Worm (Caenorhabditis elegans) whole organism, L3 larva: ENCODE data around the gene T24H10.1.

Experiments
- R02D3.7 ChIP-seq: fragments of 150-350 bp; optimal IDR thresholded peaks from 2 replicates; lab custom pipeline; 2014; ENCODE audit warnings: missing biosample characterization, missing genetic modification characterization
- ZK546.5 ChIP-seq: sonication (generic microtip); optimal IDR thresholded peaks from 2 replicates; lab custom pipeline; 2017; ENCODE audit warnings: missing biosample characterization, missing genetic modification characterization
- aly-2 ChIP-seq: fragments of 150-350 bp; optimal IDR thresholded peaks from 2 replicates; lab custom pipeline; 2014; ENCODE audit warnings: missing biosample characterization, missing genetic modification characterization
- ama-1 ChIP-seq: fragments of 150-350 bp; optimal IDR thresholded peaks from 2 replicates; lab custom pipeline; 2018
- ceh-16 ChIP-seq: sonication (generic microtip); optimal IDR thresholded peaks from 2 replicates; lab custom pipeline; 2017; ENCODE audit warnings: missing biosample characterization, missing genetic modification characterization
- ceh-28 ChIP-seq: fragments of 150-350 bp; optimal IDR thresholded peaks from 2 replicates; lab custom pipeline; 2014; ENCODE audit warnings: missing biosample characterization, missing genetic modification reagents, missing genetic modification characterization
- ceh-82 ChIP-seq: fragments of 150-350 bp; optimal IDR thresholded peaks from 2 replicates; lab custom pipeline; 2014; ENCODE audit warnings: missing biosample characterization, missing genetic modification characterization
- ceh-9 ChIP-seq: sonication (generic microtip); optimal IDR thresholded peaks from 2 replicates; lab custom pipeline; 2018; ENCODE audit warnings: missing biosample characterization, missing genetic modification characterization
- daf-12 ChIP-seq: fragments of 150-350 bp; optimal IDR thresholded peaks from 2 replicates; lab custom pipeline; 2014; ENCODE audit warnings: missing biosample characterization, missing genetic modification reagents, missing genetic modification characterization
- egl-27 ChIP-seq: sonication (generic microtip); optimal IDR thresholded peaks from 4 replicates; lab custom pipeline; 2017; ENCODE audit warnings: missing biosample characterization, missing genetic modification reagents, missing genetic modification characterization
- egl-5 ChIP-seq: fragments of 150-350 bp; optimal IDR thresholded peaks from 2 replicates; lab custom pipeline; 2017; ENCODE audit warnings: missing biosample characterization, missing genetic modification reagents, missing genetic modification characterization, inconsistent platforms
- elt-1 ChIP-seq: fragments of 150-350 bp; optimal IDR thresholded peaks from 2 replicates; lab custom pipeline; 2014; ENCODE audit warnings: missing biosample characterization, missing genetic modification characterization
- elt-2 ChIP-seq: sonication (generic microtip); optimal IDR thresholded peaks from 2 replicates; lab custom pipeline; 2016; ENCODE audit warnings: missing genetic modification reagents, mild to moderate bottlenecking, missing genetic modification characterization, missing compliant biosample characterization
- elt-3 ChIP-seq, 3 experiments: fragments of 150-350 bp in 1 of 3; sonication (generic microtip) in 2 of 3; optimal IDR thresholded peaks; 2 replicates in 2 of 3; 4 replicates in 1 of 3; lab custom pipeline; 2014 to 2017; ENCODE audit warnings: missing biosample characterization in 3 of 3, missing genetic modification characterization in 3 of 3
- eor-1 ChIP-seq, 2 experiments: fragments of 150-350 bp; optimal IDR thresholded peaks; 2 replicates each; lab custom pipeline; 2014 to 2018; ENCODE audit warnings: missing biosample characterization in 2 of 2, missing genetic modification characterization in 2 of 2
- fkh-10 ChIP-seq: sonication (generic microtip); optimal IDR thresholded peaks from 2 replicates; lab custom pipeline; 2017; ENCODE audit warnings: missing biosample characterization, missing genetic modification reagents, missing genetic modification characterization
- fkh-2 ChIP-seq: fragments of 150-350 bp; optimal IDR thresholded peaks from 2 replicates; lab custom pipeline; 2014; ENCODE audit warnings: missing biosample characterization, missing genetic modification reagents, missing genetic modification characterization
- fos-1 ChIP-seq: fragments of 150-350 bp; optimal IDR thresholded peaks from 2 replicates; lab custom pipeline; 2014; ENCODE audit warnings: missing biosample characterization, missing genetic modification characterization
- hmg-11 ChIP-seq: sonication (generic microtip); optimal IDR thresholded peaks from 2 replicates; lab custom pipeline; 2016; ENCODE audit warnings: missing genetic modification characterization, missing compliant biosample characterization
- jun-1 ChIP-seq: fragments of 150-350 bp; optimal IDR thresholded peaks from 2 replicates; lab custom pipeline; 2014; ENCODE audit warnings: missing biosample characterization, missing genetic modification reagents, missing genetic modification characterization
- lin-15B ChIP-seq: fragments of 150-350 bp; optimal IDR thresholded peaks from 2 replicates; lab custom pipeline; 2014; ENCODE audit warnings: missing biosample characterization, missing genetic modification characterization
- lin-39 ChIP-seq: fragments of 150-350 bp; optimal IDR thresholded peaks from 2 replicates; lab custom pipeline; 2018; ENCODE audit warnings: missing biosample characterization, missing genetic modification reagents, missing genetic modification characterization
- lsy-12 ChIP-seq: sonication (generic microtip); optimal IDR thresholded peaks from 2 replicates; lab custom pipeline; 2016; ENCODE audit warnings: mild to moderate bottlenecking, missing genetic modification characterization, missing compliant biosample characterization
- mdl-1 ChIP-seq: fragments of 150-350 bp; optimal IDR thresholded peaks from 2 replicates; lab custom pipeline; 2014; ENCODE audit warnings: missing biosample characterization, missing genetic modification characterization
- mml-1 ChIP-seq: fragments of 150-350 bp; sonication (generic microtip); optimal IDR thresholded peaks from 3 replicates; lab custom pipeline; 2014; ENCODE audit warnings: missing biosample characterization, missing genetic modification characterization
- nfya-1 ChIP-seq: sonication (generic microtip); optimal IDR thresholded peaks from 2 replicates; lab custom pipeline; 2017; ENCODE audit warnings: missing genetic modification characterization, mild to moderate bottlenecking, missing compliant biosample characterization, antibody characterized with exemption, moderate library complexity; ENCODE audit not compliant: insufficient read depth
- nhr-11 ChIP-seq: fragments of 150-350 bp; optimal IDR thresholded peaks from 2 replicates; lab custom pipeline; 2014; ENCODE audit warnings: missing biosample characterization, missing genetic modification characterization
- nhr-12 ChIP-seq: fragments of 150-350 bp; optimal IDR thresholded peaks from 2 replicates; lab custom pipeline; 2014; ENCODE audit warnings: missing biosample characterization, missing genetic modification characterization
- nhr-23 ChIP-seq: fragments of 150-350 bp; optimal IDR thresholded peaks from 2 replicates; lab custom pipeline; 2014; ENCODE audit warnings: missing biosample characterization, missing genetic modification reagents, missing genetic modification characterization
- nhr-237 ChIP-seq: fragments of 150-350 bp; optimal IDR thresholded peaks from 2 replicates; lab custom pipeline; 2014; ENCODE audit warnings: missing biosample characterization, missing genetic modification characterization
- nhr-25 ChIP-seq: sonication (generic microtip); optimal IDR thresholded peaks from 2 replicates; lab custom pipeline; 2017; ENCODE audit warnings: missing biosample characterization, missing genetic modification characterization
- nhr-28 ChIP-seq: fragments of 150-350 bp; optimal IDR thresholded peaks from 2 replicates; lab custom pipeline; 2014; ENCODE audit warnings: missing biosample characterization, missing genetic modification characterization
- nhr-43 ChIP-seq: sonication (generic microtip); optimal IDR thresholded peaks from 2 replicates; lab custom pipeline; 2016; ENCODE audit warnings: mild to moderate bottlenecking, missing genetic modification characterization, missing compliant biosample characterization; ENCODE audit not compliant: poor library complexity, severe bottlenecking
- nhr-67 ChIP-seq: fragments of 150-350 bp; optimal IDR thresholded peaks from 2 replicates; lab custom pipeline; 2014; ENCODE audit warnings: missing biosample characterization, missing genetic modification characterization
- nhr-76 ChIP-seq: fragments of 150-350 bp; sonication (generic microtip); optimal IDR thresholded peaks from 5 replicates; lab custom pipeline; 2014; ENCODE audit warnings: missing biosample characterization, missing genetic modification characterization
- nhr-77 ChIP-seq: fragments of 150-350 bp; optimal IDR thresholded peaks from 2 replicates; lab custom pipeline; 2014; ENCODE audit warnings: missing biosample characterization, missing genetic modification characterization
- pha-4 ChIP-seq: fragments of 150-350 bp; optimal IDR thresholded peaks from 2 replicates; lab custom pipeline; 2014; ENCODE audit warnings: missing biosample characterization, missing genetic modification reagents, missing genetic modification characterization
- pqm-1 ChIP-seq: fragments of 150-350 bp; optimal IDR thresholded peaks from 2 replicates; lab custom pipeline; 2017; ENCODE audit warnings: missing biosample characterization, missing genetic modification characterization, inconsistent platforms
- sea-2 ChIP-seq: fragments of 150-350 bp; sonication (generic microtip); optimal IDR thresholded peaks from 4 replicates; lab custom pipeline; 2014; ENCODE audit warnings: missing biosample characterization, missing genetic modification reagents, missing genetic modification characterization
- skn-1 ChIP-seq: fragments of 150-350 bp; optimal IDR thresholded peaks from 2 replicates; lab custom pipeline; 2014; ENCODE audit warnings: missing biosample characterization, missing genetic modification characterization
- snpc-4 ChIP-seq: fragments of 150-350 bp; optimal IDR thresholded peaks from 2 replicates; lab custom pipeline; 2014; ENCODE audit warnings: missing biosample characterization, missing genetic modification characterization
- tbx-2 ChIP-seq: sonication (generic microtip); optimal IDR thresholded peaks from 2 replicates; lab custom pipeline; 2016; ENCODE audit warnings: mild to moderate bottlenecking, missing genetic modification characterization, missing compliant biosample characterization
- unc-39 ChIP-seq: sonication (generic microtip); optimal IDR thresholded peaks from 4 replicates; lab custom pipeline; 2017; ENCODE audit warnings: missing biosample characterization, missing genetic modification characterization
- unc-62 ChIP-seq: fragments of 150-350 bp; sonication (generic microtip); optimal IDR thresholded peaks from 4 replicates; lab custom pipeline; 2014; ENCODE audit warnings: missing biosample characterization, missing genetic modification reagents, missing genetic modification characterization
- zag-1 ChIP-seq: fragments of 150-350 bp; optimal IDR thresholded peaks from 2 replicates; lab custom pipeline; 2014; ENCODE audit warnings: missing biosample characterization, missing genetic modification characterization
- ztf-11 ChIP-seq: fragments of 150-350 bp; optimal IDR thresholded peaks from 2 replicates; lab custom pipeline; 2014; ENCODE audit warnings: missing biosample characterization, missing genetic modification characterization
- ztf-4 ChIP-seq: fragments of 150-350 bp; optimal IDR thresholded peaks from 2 replicates; lab custom pipeline; 2014; ENCODE audit warnings: missing biosample characterization, missing genetic modification characterization

The T24H10.1 gene

DNA sequence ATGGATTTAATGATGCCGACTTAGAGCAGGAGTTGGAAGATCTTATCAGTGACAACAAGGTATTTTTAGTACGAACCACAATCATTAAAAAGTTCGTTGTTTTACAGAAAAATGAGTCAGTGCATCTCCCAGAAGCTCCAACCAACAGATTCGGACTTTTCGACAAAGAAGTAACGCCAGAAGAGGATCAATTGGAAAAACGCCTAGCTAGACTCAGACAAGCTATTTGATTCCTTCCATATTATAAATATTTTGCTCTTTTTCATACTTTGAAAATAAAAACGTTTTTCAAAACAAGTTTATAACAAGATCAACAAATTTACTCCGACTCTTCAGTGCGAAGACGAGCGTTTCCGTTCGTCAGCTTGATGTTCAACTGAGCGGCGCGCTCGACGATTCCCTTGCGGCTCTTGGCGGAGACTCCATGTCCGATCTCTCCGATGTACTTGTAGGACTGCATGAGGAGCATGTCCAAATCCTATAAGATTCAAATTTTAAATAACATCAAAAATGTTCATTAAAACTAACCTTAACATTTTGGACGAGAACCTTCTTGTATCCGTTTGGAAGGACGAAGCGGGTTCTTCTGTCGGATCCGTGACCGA lies 42.9 kb upstream of the T24H10.1 start:
- TF ChIP-seq pha-4 (no peak), tbx-2 (tag; lab: Kevin White, UChicago) (no peak), nfya-1 (tag; lab: Kevin White, UChicago) (no peak), unc-39 (tag; lab: Kevin White, UChicago) (no peak), elt-1 (tag; lab: Kevin White, UChicago) (no peak), sea-2 (GFP tag; lab: Kevin White, UChicago) (no peak), lin-15B (tag; lab: Kevin White, UChicago) (no peak), nhr-28 (tag; lab: Kevin White, UChicago) (no peak), fkh-2 (no peak), nhr-67 (tag; lab: Kevin White, UChicago) (no peak), eor-1 (tag; optimal IDR thresholded peaks at IDR 0.05; lab: Kevin White, UChicago) (no peak), R02D3.7 (no peak), ceh-82 (tag; lab: Kevin White, UChicago) (no peak), jun-1 (tag; lab: Kevin White, UChicago) (no peak), nhr-11 (tag; lab: Kevin White, UChicago) (no peak)

DNA sequence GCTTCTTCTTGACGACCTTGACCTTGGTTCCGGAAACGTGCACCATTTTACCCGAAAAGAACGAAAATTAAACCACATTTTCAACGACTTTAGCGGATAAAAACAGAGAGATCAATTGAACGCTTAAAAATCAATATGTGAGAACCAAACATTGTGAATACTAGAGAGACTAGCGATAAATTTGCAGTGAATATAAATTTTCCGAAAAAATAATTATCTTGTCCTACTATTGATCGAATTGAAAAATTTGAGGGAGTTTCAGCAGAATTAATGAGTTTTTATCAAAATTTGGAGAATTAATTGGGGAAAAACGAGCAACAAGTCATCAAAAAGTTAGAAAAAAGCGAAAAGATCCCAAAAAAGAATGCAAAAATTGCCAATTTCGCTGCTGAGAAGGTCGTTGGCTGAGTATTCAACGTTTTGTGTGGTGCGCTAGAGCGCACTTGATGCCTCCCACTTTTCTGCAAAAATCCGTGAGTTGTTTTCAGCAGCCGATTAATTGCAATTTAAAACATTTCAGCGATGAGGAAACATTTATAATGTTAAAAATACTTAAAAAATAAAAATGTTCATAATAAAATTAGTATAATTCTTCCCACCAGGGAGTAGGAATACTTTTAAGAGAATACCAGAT lies 42.0 kb upstream of the T24H10.1 start, which contains the start of gene rpl-32:
Gene rpl-32 (minus strand): TSS at position 51 of the 634 bp plus-strand sequence.
- TF ChIP-seq nhr-67 (tag; lab: Kevin White, UChicago) (no peak), pha-4 (peak; percentile 94), tbx-2 (tag; lab: Kevin White, UChicago) (peak; percentile 10), nhr-76 (tag; lab: Kevin White, UChicago) (no peak), nhr-23 (tag; lab: Kevin White, UChicago) (peak; percentile 90), ceh-9 (no peak), ama-1 (peak; percentile 53), elt-1 (tag; lab: Kevin White, UChicago) (no peak), snpc-4 (tag; lab: Kevin White, UChicago) (peak; percentile 65), unc-39 (tag; lab: Kevin White, UChicago) (no peak), nhr-237 (tag; lab: Kevin White, UChicago) (no peak), R02D3.7 (peak; percentile 30), nhr-43 (tag; lab: Kevin White, UChicago) (peak; percentile 46), egl-27 (tag; lab: Kevin White, UChicago) (no peak), zag-1 (no peak), mml-1 (tag; lab: Kevin White, UChicago) (no peak), fos-1 (no peak), lin-39 (tag; lab: Kevin White, UChicago) (peak; percentile 87), ztf-11 (no peak), nhr-77 (tag; lab: Kevin White, UChicago) (no peak), nhr-12 (no peak), ZK546.5 (tag; lab: Kevin White, UChicago) (no peak), ceh-16 (no peak), elt-3 (tag; optimal IDR thresholded peaks at IDR 0.05; lab: Kevin White, UChicago) (no peak), ztf-4 (tag; lab: Kevin White, UChicago) (no peak), ceh-28 (tag; lab: Kevin White, UChicago) (no peak), pqm-1 (peak; percentile 51), hmg-11 (peak; percentile 35), lin-15B (tag; lab: Kevin White, UChicago) (peak; percentile 90), nhr-11 (tag; lab: Kevin White, UChicago) (peak; percentile 14), daf-12 (tag; lab: Kevin White, UChicago) (no peak), jun-1 (tag; lab: Kevin White, UChicago) (peak; percentile 71), unc-62 (GFP tag; lab: Kevin White, UChicago) (no peak), elt-2 (tag; lab: Kevin White, UChicago) (peak; percentile 44), ceh-82 (tag; lab: Kevin White, UChicago) (no peak), nhr-28 (tag; lab: Kevin White, UChicago) (no peak), eor-1 (tag; optimal IDR thresholded peaks at IDR 0.05; lab: Kevin White, UChicago) (no peak), lsy-12 (tag; lab: Kevin White, UChicago) (no peak), sea-2 (GFP tag; lab: Kevin White, UChicago) (no peak), aly-2 (tag; lab: Kevin White, UChicago) (no peak), fkh-10 (no peak), egl-5 (tag; lab: Kevin White, UChicago) (peak; percentile 68), skn-1 (tag; lab: Kevin White, UChicago) (peak; percentile 16), nhr-25 (tag; lab: Kevin White, UChicago) (peak; percentile 89), mdl-1 (tag; lab: Kevin White, UChicago) (no peak), nfya-1 (tag; lab: Kevin White, UChicago) (peak; percentile 91), fkh-2 (no peak)
